Worm (Caenorhabditis elegans) whole organism, L4/young adult: ENCODE results near the gene H01G02.3.

Source experiments
- dao-5 ChIP-seq: sonication (generic microtip); optimal IDR thresholded peaks from 2 replicates; lab custom pipeline; 2016; ENCODE audit warnings: missing genotype, missing genetic modification characterization, moderate library complexity, missing compliant biosample characterization
- him-1 ChIP-seq: sonication (generic microtip); optimal IDR thresholded peaks from 2 replicates; lab custom pipeline; 2016; ENCODE audit warnings: missing genotype, missing genetic modification reagents, missing genetic modification characterization, missing compliant biosample characterization

DNA sequence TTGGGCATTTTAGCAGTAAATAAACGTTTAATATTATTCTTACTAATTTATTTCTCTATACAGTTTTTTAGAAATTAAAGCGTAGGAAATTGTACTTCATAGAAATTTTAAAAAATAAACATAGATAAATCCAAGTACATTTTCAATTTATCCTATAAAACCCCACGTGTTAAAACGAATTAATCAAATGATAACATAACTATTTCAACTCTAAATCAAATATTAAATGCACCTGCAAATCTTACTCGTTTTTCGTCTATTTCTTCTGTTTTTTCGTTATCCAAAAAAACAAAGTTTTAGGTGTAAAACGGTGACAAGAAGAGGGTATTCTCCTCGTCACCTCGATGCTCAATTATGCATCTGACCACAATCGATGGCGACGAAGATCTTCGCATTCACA lies 57.4 kb downstream of the H01G02.3 start, which contains the start of gene K01A6.6:
- no peak for TF ChIP-seq him-1 (tag; lab: Kevin White, UChicago)
- TF ChIP-seq dao-5 (tag; lab: Kevin White, UChicago) = no peak
